Fruit fly (Drosophila melanogaster): ENCODE results near the gene CG16719.

The CG16719 gene

dm6 chr3L:9684871-9685270 is at the start of gene CG16719:
Gene CG16719 (plus strand): TSS chr3L:9685171.
- TF ChIP-seq CG8301 (tag; optimal IDR thresholded peaks at IDR 0.05) (no peak), D1 (tag; optimal IDR thresholded peaks at IDR 0.05) (no peak), CG17806 (tag; optimal IDR thresholded peaks at IDR 0.05) (no peak), CG34367 (tag; optimal IDR thresholded peaks at IDR 0.05) (no peak), rn (GFP tag; IDR thresholded peaks at IDR 0.05) (no peak), Pif1A (GFP tag; optimal IDR thresholded peaks at IDR 0.05) (no peak), Pif1B (GFP tag; optimal IDR thresholded peaks at IDR 0.05) (no peak), CG32121 (GFP tag; IDR thresholded peaks at IDR 0.05) (no peak), CG15710 (tag; optimal IDR thresholded peaks at IDR 0.05) (no peak), Ets98B (GFP tag; IDR thresholded peaks at IDR 0.05) (no peak), CG10348 (GFP tag; IDR thresholded peaks at IDR 0.05) (no peak), EcR (GFP tag; optimal IDR thresholded peaks at IDR 0.05) (no peak)

dm6 chr3L:9637812-9638211 is 47.2 kb upstream of the CG16719 start, which contains the start of gene CG8329:
Gene CG8329 (plus strand): TSS chr3L:9638112.
- TF ChIP-seq EcR (GFP tag; optimal IDR thresholded peaks at IDR 0.05) (no peak), CG9948 (tag; optimal IDR thresholded peaks at IDR 0.05) (no peak), CG32121 (GFP tag; IDR thresholded peaks at IDR 0.05) (no peak), rn (GFP tag; IDR thresholded peaks at IDR 0.05) (no peak), CG8159 (tag; optimal IDR thresholded peaks at IDR 0.05) (no peak), Snoo (tag; optimal IDR thresholded peaks at IDR 0.05) (no peak), Pif1A (GFP tag; optimal IDR thresholded peaks at IDR 0.05) (no peak), CG13204 (GFP tag; optimal IDR thresholded peaks at IDR 0.05) (no peak), CG14655 (GFP tag; optimal IDR thresholded peaks at IDR 0.05) (no peak), CG4496 (GFP tag; IDR thresholded peaks at IDR 0.05) (no peak), fd96Ca (GFP tag; IDR thresholded peaks at IDR 0.05) (no peak), CG10348 (GFP tag; IDR thresholded peaks at IDR 0.05) (no peak), Ets98B (GFP tag; IDR thresholded peaks at IDR 0.05) (no peak), Pif1B (GFP tag; optimal IDR thresholded peaks at IDR 0.05) (no peak), CG17806 (tag; optimal IDR thresholded peaks at IDR 0.05) (no peak), D1 (tag; optimal IDR thresholded peaks at IDR 0.05) (no peak), CG34367 (tag; optimal IDR thresholded peaks at IDR 0.05) (no peak), CG8301 (tag; optimal IDR thresholded peaks at IDR 0.05) (no peak), CG12605 (GFP tag; IDR thresholded peaks at IDR 0.05) (no peak), CG15710 (tag; optimal IDR thresholded peaks at IDR 0.05) (no peak)

DNA sequence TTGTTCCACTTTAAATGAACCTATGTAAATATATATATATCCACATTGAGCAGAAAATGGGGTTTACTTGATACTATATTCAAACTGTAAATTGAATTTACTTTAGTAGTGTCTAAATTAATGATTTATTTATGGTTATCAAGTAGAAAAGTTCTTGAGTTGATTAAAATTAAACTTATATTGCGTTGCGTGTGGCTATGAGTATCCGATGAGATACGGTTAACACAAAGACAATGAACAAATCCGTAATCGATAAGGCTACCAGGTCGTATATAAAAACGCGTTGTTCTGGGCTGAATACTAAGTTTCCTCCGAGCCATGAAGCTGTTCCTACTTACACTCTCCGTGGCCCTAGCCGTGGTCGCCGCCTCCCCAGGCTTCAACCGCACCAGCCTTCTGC is 46.0 kb upstream of the CG16719 start, which contains the start of gene CG18179:
Gene CG18179 (plus strand): TSS at position 301 of the 400 bp plus-strand sequence.
- TF ChIP-seq CG12605 (GFP tag; IDR thresholded peaks at IDR 0.05): no peak
- no peak for TF ChIP-seq D1 (tag; optimal IDR thresholded peaks at IDR 0.05)
- TF ChIP-seq CG4496 (GFP tag; IDR thresholded peaks at IDR 0.05): no peak
- no peak for TF ChIP-seq CG8301 (tag; optimal IDR thresholded peaks at IDR 0.05)
- no peak for TF ChIP-seq CG8159 (tag; optimal IDR thresholded peaks at IDR 0.05)

DNA sequence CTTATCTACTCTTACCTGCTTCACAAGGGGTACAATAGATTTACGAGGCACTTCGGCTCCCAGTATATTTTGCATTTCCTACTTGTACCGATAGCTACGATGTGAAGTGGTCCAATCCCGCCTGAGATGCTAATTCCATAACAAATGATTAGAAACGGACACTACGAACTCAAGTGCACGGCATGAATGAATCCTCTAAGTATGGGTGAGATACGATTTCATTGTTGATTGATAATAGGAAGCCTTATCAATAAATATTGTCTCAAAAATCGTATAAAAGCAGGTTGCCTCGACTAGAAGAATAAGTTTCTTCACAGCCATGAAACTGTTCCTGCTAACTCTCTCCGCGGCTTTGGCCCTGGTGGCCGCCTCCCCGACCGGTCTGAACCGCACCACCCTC is 44.3 kb upstream of the CG16719 start, which contains the start of gene CG18180:
Gene CG18180 (plus strand): TSS at position 301 of the 400 bp plus-strand sequence.
- no peak for TF ChIP-seq CG9948 (tag; optimal IDR thresholded peaks at IDR 0.05)

- TF ChIP-seq rn (GFP tag; IDR thresholded peaks at IDR 0.05) (no peak), CG14655 (GFP tag; optimal IDR thresholded peaks at IDR 0.05) (no peak), Pif1A (GFP tag; optimal IDR thresholded peaks at IDR 0.05) (no peak), Snoo (tag; optimal IDR thresholded peaks at IDR 0.05) (no peak), CG8301 (tag; optimal IDR thresholded peaks at IDR 0.05) (no peak), CG12605 (GFP tag; IDR thresholded peaks at IDR 0.05) (peak; percentile 94)
Measured at dm6 chr3L:9643762-9644161, 41.2 kb upstream of the CG16719 start, which contains the start of gene CNMaR. Gene CNMaR (plus strand): TSS chr3L:9644109.

DNA sequence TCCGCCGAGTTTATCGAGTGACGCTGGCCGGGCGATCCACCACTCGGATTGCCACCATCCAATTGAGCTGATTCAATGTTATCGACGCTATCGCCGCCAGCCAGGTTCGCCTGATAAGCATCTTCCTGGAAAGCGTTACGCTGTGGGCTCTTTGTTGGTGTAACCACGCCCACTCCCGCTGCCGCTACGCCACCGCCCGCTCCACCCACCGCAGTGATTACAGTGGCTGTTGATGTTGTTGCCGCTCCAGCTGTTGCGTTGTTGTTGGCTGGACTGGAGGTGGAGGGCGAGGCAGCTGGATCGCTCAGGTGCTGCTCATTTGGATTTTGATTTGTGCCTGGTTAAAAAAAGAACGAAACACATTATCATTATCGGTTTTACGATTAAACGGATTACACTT is 13.6 kb upstream of the CG16719 start:
- TF ChIP-seq EcR (GFP tag; optimal IDR thresholded peaks at IDR 0.05) (no peak), CG15710 (tag; optimal IDR thresholded peaks at IDR 0.05) (no peak), CG14655 (GFP tag; optimal IDR thresholded peaks at IDR 0.05) (no peak), CG8159 (tag; optimal IDR thresholded peaks at IDR 0.05) (no peak), D1 (tag; optimal IDR thresholded peaks at IDR 0.05) (no peak), CG13204 (GFP tag; optimal IDR thresholded peaks at IDR 0.05) (peak; percentile 10), Pif1B (GFP tag; optimal IDR thresholded peaks at IDR 0.05) (no peak)

dm6 chr3L:9674300-9674699 is 10.7 kb upstream of the CG16719 start:
- no peak for TF ChIP-seq Pif1A (GFP tag; optimal IDR thresholded peaks at IDR 0.05)
- TF ChIP-seq CG15710 (tag; optimal IDR thresholded peaks at IDR 0.05): no peak
- no peak for TF ChIP-seq Ets98B (GFP tag; IDR thresholded peaks at IDR 0.05)

DNA sequence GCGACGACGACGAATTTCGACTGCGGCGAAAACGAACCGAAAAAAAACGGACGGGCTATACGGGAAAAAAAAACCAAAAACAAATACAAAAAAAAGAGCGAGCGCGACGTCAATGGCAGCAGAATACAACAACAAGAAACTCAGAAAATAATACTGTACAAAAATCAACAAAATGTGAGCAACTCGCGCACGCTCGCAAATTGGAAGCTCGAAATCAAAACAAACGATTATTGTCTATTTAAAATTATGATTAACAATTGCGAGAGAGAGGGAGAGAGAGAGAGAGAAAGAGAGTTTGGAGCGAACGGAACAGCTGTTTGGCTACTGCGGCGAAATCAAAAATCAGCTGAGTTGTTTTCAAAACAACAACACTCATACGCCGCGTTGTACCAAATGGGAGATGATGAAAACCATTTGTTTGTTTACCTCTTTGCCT is 9.4 kb upstream of the CG16719 start:
- TF ChIP-seq CG14655 (GFP tag; optimal IDR thresholded peaks at IDR 0.05) (peak; percentile 55), Snoo (tag; optimal IDR thresholded peaks at IDR 0.05) (peak; percentile 84), D1 (tag; optimal IDR thresholded peaks at IDR 0.05) (no peak), rn (GFP tag; IDR thresholded peaks at IDR 0.05) (0 out of 2 replicates have a peak, but pooled peaks have one; percentile 14), CG4496 (GFP tag; IDR thresholded peaks at IDR 0.05) (peak; percentile 88), CG12605 (GFP tag; IDR thresholded peaks at IDR 0.05) (peak; percentile 91), CG8159 (tag; optimal IDR thresholded peaks at IDR 0.05) (no peak), Pif1A (GFP tag; optimal IDR thresholded peaks at IDR 0.05) (peak; percentile 66), Ets98B (GFP tag; IDR thresholded peaks at IDR 0.05) (peak; percentile 79), Pif1B (GFP tag; optimal IDR thresholded peaks at IDR 0.05) (peak; percentile 17), CG32121 (GFP tag; IDR thresholded peaks at IDR 0.05) (peak; percentile 73)
